Fruit fly (Drosophila melanogaster): ENCODE measurements around the gene CG5854.

DNA sequence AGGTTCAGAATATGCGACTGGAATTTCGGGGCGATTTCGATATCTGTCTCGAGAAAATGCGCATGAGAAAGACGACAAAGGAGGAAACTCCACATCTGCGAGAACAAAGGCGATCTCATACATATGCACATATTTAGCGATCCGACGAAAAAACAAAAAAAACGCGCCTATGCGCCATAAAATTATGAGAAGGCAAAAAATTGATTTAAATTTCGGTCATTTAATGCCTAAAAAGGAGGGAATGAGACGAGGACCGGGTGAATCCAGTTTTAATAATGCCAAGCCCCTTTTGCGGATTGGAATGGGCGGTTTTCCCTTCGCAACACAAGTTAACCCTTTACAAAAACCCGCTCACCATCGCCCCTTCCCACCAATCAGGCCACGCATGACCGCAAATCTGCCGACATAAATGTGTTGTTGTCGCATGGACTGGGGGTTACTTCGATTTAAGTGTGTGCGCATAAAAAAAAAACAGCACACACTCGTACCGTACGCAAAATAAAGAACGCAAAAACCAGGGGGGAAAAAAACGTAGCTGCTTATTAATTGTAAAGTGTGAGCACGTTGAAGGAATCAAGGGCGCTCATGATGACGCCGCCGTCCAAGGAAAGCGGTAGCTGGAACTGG is 19.2 kb upstream of the CG5854 start:
- TF ChIP-seq CG12768 (GFP tag; optimal IDR thresholded peaks at IDR 0.05) (no peak), Crg-1 (GFP tag; optimal IDR thresholded peaks at IDR 0.05) (no peak), CG33017 (tag; optimal IDR thresholded peaks at IDR 0.05) (no peak), kay (GFP tag; ENCODE audit: borderline replicate concordance) (no peak), CG11617 (GFP tag; optimal IDR thresholded peaks at IDR 0.05) (no peak), tj (GFP tag; optimal IDR thresholded peaks at IDR 0.05) (no peak), CG7045 (GFP tag; optimal IDR thresholded peaks at IDR 0.05) (no peak), pad (GFP tag; optimal IDR thresholded peaks at IDR 0.05) (no peak), Mnt (GFP tag; optimal IDR thresholded peaks at IDR 0.05) (no peak), Clk (GFP tag; optimal IDR thresholded peaks at IDR 0.05) (no peak), CG7101 (tag; optimal IDR thresholded peaks at IDR 0.05) (no peak), ovo (GFP tag; optimal IDR thresholded peaks at IDR 0.05) (no peak), toe (GFP tag; optimal IDR thresholded peaks at IDR 0.05) (no peak)
